Worm (Caenorhabditis elegans): ENCODE data around the gene F21D9.2.

ce11 chrV:19288073-19288805 is 26.0 kb upstream of the F21D9.2 start, which contains the start of the genes F55C9.3 and fbxb-57:
- no peak for TF ChIP-seq nhr-77 (tag; optimal IDR thresholded peaks at IDR 0.05)
- no peak for TF ChIP-seq Y55F3AM.14 (GFP tag; optimal IDR thresholded peaks at IDR 0.05)
